Worm (Caenorhabditis elegans) whole organism, L4 larva: ENCODE results near the gene F28B12.1.

ENCODE experiments used
- F44E2.7 ChIP-seq: fragments of 200-800 bp; sonication (Bioruptor generic); IDR thresholded peaks from 2 replicates; pipeline ENCODE4 v2.1.2; 2022; ENCODE audit warnings: missing genetic modification characterization, missing compliant biosample characterization
- R02D3.7 ChIP-seq: fragments of 150-350 bp; sonication (generic microtip); optimal IDR thresholded peaks from 3 replicates; lab custom pipeline; 2014; ENCODE audit warnings: missing biosample characterization, missing genetic modification characterization
- ZK337.2 ChIP-seq: fragments of 200-800 bp; sonication (Bioruptor generic); IDR thresholded peaks from 2 replicates; pipeline ENCODE4 v1.3.6; 2022; ENCODE audit warnings: missing genetic modification reagents, missing genetic modification characterization, missing compliant biosample characterization
- aha-1 ChIP-seq: fragments of 150-350 bp; peaks from one replicate; lab custom pipeline; 2014; ENCODE audit warnings: missing biosample characterization, missing genetic modification characterization
- ceh-62 ChIP-seq: sonication (generic microtip); optimal IDR thresholded peaks from 2 replicates; lab custom pipeline; 2017; ENCODE audit warnings: missing biosample characterization, missing genetic modification characterization
- ctbp-1 ChIP-seq: fragments of 200-800 bp; sonication (Bioruptor generic); IDR thresholded peaks from 2 replicates; pipeline ENCODE4 v1.3.6; 2022; ENCODE audit warnings: missing genetic modification reagents, missing genetic modification characterization, missing compliant biosample characterization
- daf-16 ChIP-seq, 3 experiments: sonication (generic microtip); optimal IDR thresholded peaks; 2 replicates each; lab custom pipeline; 2016 to 2017; ENCODE audit warnings: missing genetic modification characterization in 3 of 3, missing genetic modification reagents in 3 of 3, mild to moderate bottlenecking in 2 of 3, missing compliant biosample characterization in 2 of 3, missing biosample characterization in 1 of 3, moderate library complexity in 1 of 3
- dmd-9 ChIP-seq: fragments of 200-800 bp; sonication (Bioruptor generic); IDR thresholded peaks from 2 replicates; pipeline ENCODE4 v1.3.6; 2022; ENCODE audit warnings: missing genetic modification reagents, missing genetic modification characterization, missing compliant biosample characterization
- egl-27 ChIP-seq: sonication (generic microtip); optimal IDR thresholded peaks from 3 replicates; lab custom pipeline; 2017; ENCODE audit warnings: missing biosample characterization, missing genetic modification reagents, missing genetic modification characterization
- egl-43 ChIP-seq: fragments of 200-800 bp; sonication (Bioruptor generic); IDR thresholded peaks from 2 replicates; pipeline ENCODE4 v1.3.6; 2022; ENCODE audit warnings: missing genetic modification reagents, missing genetic modification characterization, missing compliant biosample characterization
- fkh-10 ChIP-seq: fragments of 150-350 bp; optimal IDR thresholded peaks from 2 replicates; lab custom pipeline; 2014; ENCODE audit warnings: missing biosample characterization, missing genetic modification reagents, missing genetic modification characterization
- hlh-11 ChIP-seq: fragments of 200-800 bp; sonication (Bioruptor generic); optimal IDR thresholded peaks from 2 replicates; lab custom pipeline; 2018; ENCODE audit warnings: mild to moderate bottlenecking, missing genetic modification characterization, missing compliant biosample characterization
- hlh-30 ChIP-seq: sonication (generic microtip); optimal IDR thresholded peaks from 2 replicates; lab custom pipeline; 2017; ENCODE audit warnings: antibody characterized with exemption, mild to moderate bottlenecking, missing genetic modification characterization, missing compliant biosample characterization; ENCODE audit not compliant: insufficient read depth
- hmg-1.1 ChIP-seq: fragments of 200-800 bp; sonication (Bioruptor generic); IDR thresholded peaks from 2 replicates; pipeline ENCODE4 v1.3.6; 2022; ENCODE audit warnings: missing genetic modification reagents, missing genetic modification characterization, missing compliant biosample characterization
- lin-38 ChIP-seq: fragments of 200-800 bp; sonication (Bioruptor generic); IDR thresholded peaks from 2 replicates; pipeline ENCODE4 v1.3.6; 2022; ENCODE audit warnings: missing genetic modification reagents, missing genetic modification characterization, missing compliant biosample characterization
- lsy-2 ChIP-seq, 2 experiments: fragments of 150-350 bp in 1 of 2; sonication (generic microtip) in 1 of 2; optimal IDR thresholded peaks; 2 replicates each; lab custom pipeline; 2014 to 2017; ENCODE audit warnings: missing biosample characterization in 2 of 2, missing genetic modification characterization in 2 of 2
- madf-5 ChIP-seq, 2 experiments: fragments of 200-800 bp; sonication (Bioruptor generic); IDR thresholded peaks; 2 replicates each; pipeline ENCODE4 v1.3.6; 2022; ENCODE audit warnings: missing compliant biosample characterization in 2 of 2, missing genetic modification characterization in 2 of 2
- mdt-29 ChIP-seq: fragments of 200-800 bp; sonication (Bioruptor generic); IDR thresholded peaks from 2 replicates; pipeline ENCODE4 v1.3.6; 2022; ENCODE audit warnings: missing genetic modification reagents, missing genetic modification characterization, missing compliant biosample characterization
- mep-1 ChIP-seq: fragments of 150-350 bp; sonication (generic microtip); optimal IDR thresholded peaks from 3 replicates; lab custom pipeline; 2014; ENCODE audit warnings: missing biosample characterization, missing genetic modification characterization
- mes-2 ChIP-seq: sonication (generic microtip); optimal IDR thresholded peaks from 2 replicates; lab custom pipeline; 2016; ENCODE audit warnings: missing genotype, mild to moderate bottlenecking, missing genetic modification characterization, missing compliant biosample characterization; ENCODE audit not compliant: poor library complexity, severe bottlenecking
- nhr-102 ChIP-seq: sonication (generic microtip); optimal IDR thresholded peaks from 2 replicates; lab custom pipeline; 2016; ENCODE audit warnings: mild to moderate bottlenecking, missing genetic modification characterization, moderate library complexity, missing compliant biosample characterization
- nhr-11 ChIP-seq: fragments of 150-350 bp; optimal IDR thresholded peaks from 2 replicates; lab custom pipeline; 2014; ENCODE audit warnings: missing biosample characterization, missing genetic modification characterization
- nhr-6 ChIP-seq: fragments of 150-350 bp; optimal IDR thresholded peaks from 2 replicates; lab custom pipeline; 2014; ENCODE audit warnings: missing biosample characterization, missing genetic modification characterization
- nhr-77 ChIP-seq: fragments of 150-350 bp; optimal IDR thresholded peaks from 2 replicates; lab custom pipeline; 2014; ENCODE audit warnings: missing biosample characterization, missing genetic modification characterization
- pha-4 ChIP-seq, 2 experiments: fragments of 150-350 bp in 1 of 2; fragments of 200-800 bp in 1 of 2; sonication (Bioruptor generic) in 1 of 2; IDR thresholded peaks in 1 of 2; optimal IDR thresholded peaks in 1 of 2; 2 replicates each; pipeline versions ENCODE4 v1.3.6 to Lab custom; 2014 to 2022; ENCODE audit warnings: missing genetic modification characterization in 2 of 2, missing genetic modification reagents in 2 of 2, missing biosample characterization in 1 of 2, missing compliant biosample characterization in 1 of 2
- rbr-2 ChIP-seq: sonication (generic microtip); optimal IDR thresholded peaks from 2 replicates; lab custom pipeline; 2016; ENCODE audit warnings: missing genotype, missing genetic modification characterization, missing compliant biosample characterization
- sdz-12 ChIP-seq: fragments of 200-800 bp; sonication (Bioruptor generic); optimal IDR thresholded peaks from 2 replicates; lab custom pipeline; 2018; ENCODE audit warnings: mild to moderate bottlenecking, missing genetic modification characterization, missing compliant biosample characterization
- set-16 ChIP-seq: fragments of 200-800 bp; sonication (Bioruptor generic); IDR thresholded peaks from 2 replicates; pipeline ENCODE4 v1.3.6; 2022; ENCODE audit warnings: missing genetic modification reagents, missing genetic modification characterization, missing compliant biosample characterization
- tra-1 ChIP-seq: fragments of 200-800 bp; sonication (Bioruptor generic); IDR thresholded peaks from 2 replicates; pipeline ENCODE4 v1.3.6; 2022; ENCODE audit warnings: missing genetic modification reagents, missing genetic modification characterization, missing compliant biosample characterization
- unc-62 ChIP-seq, 3 experiments: fragments of 150-350 bp in 1 of 3; sonication (generic microtip); optimal IDR thresholded peaks in 2 of 3; peaks in 1 of 3; 1 replicate in 1 of 3; 2 replicates in 2 of 3; lab custom pipeline; 2014 to 2017; ENCODE audit warnings: missing biosample characterization in 3 of 3, missing genetic modification characterization in 3 of 3, missing genetic modification reagents in 3 of 3, missing genotype in 1 of 3
- zip-11 ChIP-seq: fragments of 200-800 bp; sonication (Bioruptor generic); IDR thresholded peaks from 2 replicates; pipeline ENCODE4 v1.3.6; 2022; ENCODE audit warnings: missing genetic modification characterization, missing compliant biosample characterization

F28B12.1 gene

DNA sequence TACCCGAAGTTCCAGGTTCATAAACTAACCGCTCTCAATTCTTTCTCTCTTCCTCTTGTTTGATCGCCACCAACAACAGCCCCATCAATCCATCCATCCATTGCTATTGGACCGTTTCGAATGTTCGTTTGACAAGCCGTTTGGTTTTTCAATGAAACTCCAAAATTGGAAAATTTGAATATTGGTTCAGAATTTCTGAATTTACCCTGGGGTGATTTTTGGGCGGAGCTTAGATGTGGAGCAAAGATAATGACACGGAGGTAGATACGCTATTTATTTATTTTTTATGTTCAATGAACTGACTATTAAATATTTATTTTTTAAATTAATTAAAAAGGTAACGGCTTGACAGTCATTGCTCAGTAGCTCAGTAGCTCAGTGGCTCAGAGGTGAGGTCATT is 1.5 kb downstream of the F28B12.1 start, which contains the start of gene B0034.2:
Gene B0034.2 (minus strand): TSS at position 101 of the 400 bp plus-strand sequence.
- TF ChIP-seq tra-1 (GFP tag; lab: Robert Waterston, UW) (no peak), aha-1 (tag; lab: Kevin White, UChicago) (peak; percentile 41), lin-38 (GFP tag; lab: Robert Waterston, UW) (0 out of 2 replicates have a peak, but pooled peaks have one; percentile 21), nhr-6 (tag; lab: Kevin White, UChicago) (no peak)

DNA sequence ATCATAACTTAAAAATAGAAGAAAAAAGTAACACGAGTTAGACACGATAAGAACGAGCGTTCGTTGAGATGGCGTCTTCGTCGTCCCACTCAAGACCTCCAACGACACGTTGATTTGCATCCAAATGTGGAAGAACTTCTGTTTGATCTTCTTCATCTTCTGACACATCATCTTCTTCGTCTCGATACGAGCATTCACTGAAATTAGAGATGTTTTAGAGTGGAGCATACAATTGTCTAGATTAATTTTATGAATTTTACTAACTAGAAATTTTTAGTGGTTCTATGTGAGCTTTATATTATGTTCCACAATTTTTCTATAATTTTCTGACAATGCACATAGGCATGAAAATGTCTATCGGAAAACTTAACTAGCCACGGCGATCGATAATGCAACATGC is 3.1 kb downstream of the F28B12.1 start:
- TF ChIP-seq aha-1 (tag; lab: Kevin White, UChicago) (peak; percentile 63), egl-27 (tag; lab: Kevin White, UChicago) (no peak)

- TF ChIP-seq R02D3.7 (tag; lab: Kevin White, UChicago) = no peak
- TF ChIP-seq pha-4 (GFP tag; IDR thresholded peaks at IDR 0.05; lab: Robert Waterston, UW) = no peak
- no peak for TF ChIP-seq pha-4 (tag; optimal IDR thresholded peaks at IDR 0.05; lab: Kevin White, UChicago)
- TF ChIP-seq aha-1 (tag; lab: Kevin White, UChicago) = peak; percentile 37
- no peak for TF ChIP-seq set-16 (GFP tag; lab: Robert Waterston, UW)
- TF ChIP-seq ZK337.2 (GFP tag; lab: Robert Waterston, UW) = no peak
- 0 out of 2 replicates have a peak, but pooled peaks have one; percentile 42 for TF ChIP-seq ctbp-1 (GFP tag; lab: Robert Waterston, UW)
These were observed 3.7 kb downstream of the F28B12.1 start for ce11 chrII:5946438-5946837.

- TF ChIP-seq ceh-62 (tag; lab: Kevin White, UChicago) (no peak), mep-1 (tag; lab: Kevin White, UChicago) (peak; percentile 18), nhr-102 (tag; lab: Kevin White, UChicago) (no peak), mes-2 (peak; percentile 48), lsy-2 (tag; optimal IDR thresholded peaks at IDR 0.05; lab: Kevin White, UChicago) (peak; percentile 31 to 53), rbr-2 (peak; percentile 41), tra-1 (GFP tag; lab: Robert Waterston, UW) (0 out of 2 replicates have a peak, but pooled peaks have one; percentile 35), unc-62 (GFP tag; optimal IDR thresholded peaks at IDR 0.05 in 1 of 2; lab: Kevin White, UChicago) (peak in 1 of 2 experiments; percentile 78), unc-62 (tag; optimal IDR thresholded peaks at IDR 0.05; lab: Kevin White, UChicago) (no peak), daf-16 (GFP tag; optimal IDR thresholded peaks at IDR 0.05; lab: Kevin White, UChicago) (no peak), daf-16 (tag; optimal IDR thresholded peaks at IDR 0.05; lab: Kevin White, UChicago) (no peak), hlh-11 (tag; lab: Kevin White, UChicago) (peak; percentile 22), F44E2.7 (GFP tag; lab: Robert Waterston, UW) (no peak), set-16 (GFP tag; lab: Robert Waterston, UW) (peak; percentile 44), hlh-30 (peak; percentile 23), zip-11 (GFP tag; lab: Robert Waterston, UW) (no peak), sdz-12 (GFP tag; lab: Kevin White, UChicago) (no peak), nhr-6 (tag; lab: Kevin White, UChicago) (no peak), fkh-10 (GFP tag; lab: Kevin White, UChicago) (peak; percentile 47), nhr-11 (tag; lab: Kevin White, UChicago) (peak; percentile 61), egl-43 (GFP tag; lab: Robert Waterston, UW) (peak; percentile 29; the same call in 1 of the 2 replicates), hmg-1.1 (GFP tag; lab: Robert Waterston, UW) (peak; percentile 45; the same call in 1 of the 2 replicates), mdt-29 (GFP tag; lab: Robert Waterston, UW) (no peak), dmd-9 (GFP tag; lab: Robert Waterston, UW) (no peak), madf-5 (GFP tag; IDR thresholded peaks at IDR 0.05; lab: Robert Waterston, UW) (no peak), nhr-77 (tag; lab: Kevin White, UChicago) (no peak)
These were observed 6.0 kb downstream of the F28B12.1 start for ce11 chrII:5948681-5949080.
